Fruit fly (Drosophila melanogaster) whole organism, embryonic: ENCODE data around the gene ghi.

Experiments
- Atf3 ChIP-seq: fragments of 200-800 bp; sonication (Bioruptor generic); optimal IDR thresholded peaks from 3 replicates; lab custom pipeline; 2016; ENCODE audit warnings: missing biosample characterization, missing genetic modification characterization
- CG10209 ChIP-seq: fragments of 200-800 bp; sonication (Bioruptor generic); optimal IDR thresholded peaks from 3 replicates; lab custom pipeline; 2017; ENCODE audit warnings: missing biosample characterization, mild to moderate bottlenecking, missing genetic modification characterization, missing genetic modification reagents
- CG10366 ChIP-seq: fragments of 200-800 bp; sonication (Bioruptor generic); IDR thresholded peaks from 2 replicates; pipeline ENCODE4 v1.3.6; 2022; ENCODE audit warnings: missing biosample characterization, missing genetic modification characterization
- CG10462 ChIP-seq: fragments of 200-800 bp; sonication (Bioruptor generic); optimal IDR thresholded peaks from 2 replicates; lab custom pipeline; 2016; ENCODE audit warnings: missing biosample characterization, missing genetic modification characterization
- CG10959 ChIP-seq: fragments of 200-800 bp; sonication (Bioruptor generic); IDR thresholded peaks from 2 replicates; pipeline ENCODE4 v1.3.6; 2022; ENCODE audit warnings: missing biosample characterization, missing genetic modification characterization
- CG11560 ChIP-seq: fragments of 200-800 bp; sonication (Bioruptor generic); IDR thresholded peaks from 3 replicates; pipeline ENCODE4 v1.3.6; 2022; ENCODE audit warnings: missing biosample characterization, missing genetic modification characterization
- CG1529 ChIP-seq: fragments of 200-800 bp; sonication (Bioruptor generic); optimal IDR thresholded peaks from 3 replicates; lab custom pipeline; 2018; ENCODE audit warnings: missing biosample characterization, missing genetic modification characterization
- CG15696 ChIP-seq: fragments of 200-800 bp; sonication (Bioruptor generic); optimal IDR thresholded peaks from 2 replicates; lab custom pipeline; 2019; ENCODE audit warnings: missing biosample characterization, mild to moderate bottlenecking, missing genetic modification characterization, moderate library complexity
- CG1832 ChIP-seq: fragments of 200-800 bp; sonication (Bioruptor generic); optimal IDR thresholded peaks from 2 replicates; lab custom pipeline; 2017; ENCODE audit warnings: missing biosample characterization, mild to moderate bottlenecking, missing genetic modification characterization, inconsistent platforms
- CG18476 ChIP-seq: fragments of 200-800 bp; sonication (Bioruptor generic); optimal IDR thresholded peaks from 2 replicates; lab custom pipeline; 2016; ENCODE audit warnings: missing biosample characterization, mild to moderate bottlenecking, missing genetic modification characterization
- CG30020 ChIP-seq: fragments of 200-800 bp; optimal IDR thresholded peaks from 2 replicates; lab custom pipeline; 2019; ENCODE audit warnings: missing biosample characterization, mild to moderate bottlenecking, missing genetic modification characterization, moderate library complexity
- CG32772 ChIP-seq: fragments of 200-800 bp; sonication (Bioruptor generic); IDR thresholded peaks from 2 replicates; pipeline ENCODE4 v1.3.6; 2022; ENCODE audit warnings: missing biosample characterization, missing genetic modification characterization
- CG34224 ChIP-seq: fragments of 200-800 bp; sonication (Bioruptor generic); IDR thresholded peaks from 3 replicates; pipeline ENCODE4 v1.3.6; 2022; ENCODE audit warnings: missing biosample characterization, missing genetic modification characterization; ENCODE audit not compliant: partially characterized antibody
- CG4328 ChIP-seq: fragments of 200-800 bp; sonication (Bioruptor generic); optimal IDR thresholded peaks from 3 replicates; lab custom pipeline; 2017; ENCODE audit warnings: missing biosample characterization, missing genetic modification reagents, missing genetic modification characterization
- CG4854 ChIP-seq: fragments of 200-800 bp; sonication (Bioruptor generic); optimal IDR thresholded peaks from 2 replicates; lab custom pipeline; 2016; ENCODE audit warnings: missing biosample characterization, missing genetic modification characterization, inconsistent platforms
- CG8290 ChIP-seq, 3 experiments: fragments of 200-800 bp; sonication (Bioruptor generic); optimal IDR thresholded peaks; 2 replicates each; lab custom pipeline; 2016 to 2019; ENCODE audit warnings: missing biosample characterization in 3 of 3, missing genetic modification characterization in 3 of 3, mild to moderate bottlenecking in 2 of 3, moderate library complexity in 1 of 3
- CG8924 ChIP-seq: fragments of 200-800 bp; optimal IDR thresholded peaks from 3 replicates; lab custom pipeline; 2019; ENCODE audit warnings: missing biosample characterization, mild to moderate bottlenecking, missing genetic modification characterization, moderate library complexity
- Dfd ChIP-seq, 2 experiments: fragments of >200 bp; optimal IDR thresholded peaks; 2 replicates each; lab custom pipeline; 2017; ENCODE audit warnings: missing biosample characterization in 2 of 2, missing genetic modification characterization in 2 of 2
- Dip2 ChIP-seq: fragments of 200-800 bp; sonication (Bioruptor generic); IDR thresholded peaks from 2 replicates; pipeline ENCODE4 v1.3.6; 2022; ENCODE audit warnings: missing biosample characterization, missing genetic modification characterization
- Dip3 ChIP-seq: fragments of 200-800 bp; sonication (Bioruptor generic); optimal IDR thresholded peaks from 3 replicates; lab custom pipeline; 2016; ENCODE audit warnings: missing biosample characterization, missing genetic modification characterization
- Eip74EF ChIP-seq, 2 experiments: fragments of 200-800 bp in 1 of 2; fragments of >200 bp in 1 of 2; sonication (Bioruptor generic) in 1 of 2; optimal IDR thresholded peaks; 2 replicates each; lab custom pipeline; 2017 to 2019; ENCODE audit warnings: missing biosample characterization in 2 of 2, missing genetic modification characterization in 2 of 2, mild to moderate bottlenecking in 1 of 2, moderate library complexity in 1 of 2
- Ets97D ChIP-seq: fragments of 200-800 bp; sonication (Bioruptor generic); optimal IDR thresholded peaks from 3 replicates; lab custom pipeline; 2016; ENCODE audit warnings: missing biosample characterization, missing genetic modification characterization
- NfI ChIP-seq: fragments of 200-800 bp; sonication (Bioruptor generic); optimal IDR thresholded peaks from 3 replicates; lab custom pipeline; 2018; ENCODE audit warnings: missing biosample characterization, mild to moderate bottlenecking, missing genetic modification characterization, moderate library complexity
- Oli ChIP-seq: fragments of 200-800 bp; sonication (Bioruptor generic); optimal IDR thresholded peaks from 2 replicates; lab custom pipeline; 2018; ENCODE audit warnings: missing biosample characterization, mild to moderate bottlenecking, missing genetic modification characterization, moderate library complexity
- Side ChIP-seq: fragments of 200-800 bp; sonication (Bioruptor generic); optimal IDR thresholded peaks from 2 replicates; lab custom pipeline; 2016; ENCODE audit warnings: missing biosample characterization, missing genetic modification characterization
- Sin3A ChIP-seq: fragments of >200 bp; optimal IDR thresholded peaks from 2 replicates; lab custom pipeline; 2018
- Sox102F ChIP-seq: fragments of 200-800 bp; sonication (Bioruptor generic); optimal IDR thresholded peaks from 2 replicates; lab custom pipeline; 2018; ENCODE audit warnings: missing biosample characterization, mild to moderate bottlenecking, missing genetic modification characterization, moderate library complexity
- Ssrp ChIP-seq: fragments of 200-800 bp; sonication (Bioruptor generic); optimal IDR thresholded peaks from 2 replicates; lab custom pipeline; 2018; ENCODE audit warnings: missing biosample characterization, mild to moderate bottlenecking, missing genetic modification characterization, moderate library complexity
- al ChIP-seq: fragments of 200-800 bp; sonication (Bioruptor generic); IDR thresholded peaks from 2 replicates; pipeline ENCODE4 v1.3.6; 2022; ENCODE audit warnings: missing biosample characterization, missing genetic modification characterization
- amos ChIP-seq: fragments of 200-800 bp; sonication (Bioruptor generic); IDR thresholded peaks from 2 replicates; pipeline ENCODE4 v1.3.6; 2022; ENCODE audit warnings: missing biosample characterization, missing genetic modification characterization; ENCODE audit not compliant: partially characterized antibody
- bowl ChIP-seq: fragments of 200-800 bp; sonication (Bioruptor generic); IDR thresholded peaks from 2 replicates; pipeline ENCODE4 v1.3.6; 2022; ENCODE audit warnings: missing biosample characterization, missing genetic modification characterization
- cato ChIP-seq: fragments of 200-800 bp; sonication (Bioruptor generic); optimal IDR thresholded peaks from 2 replicates; lab custom pipeline; 2016; ENCODE audit warnings: missing biosample characterization, missing genetic modification characterization, borderline replicate concordance
- corto ChIP-seq: fragments of 200-800 bp; sonication (Bioruptor generic); optimal IDR thresholded peaks from 2 replicates; lab custom pipeline; 2016; ENCODE audit warnings: missing biosample characterization, mild to moderate bottlenecking, missing genetic modification characterization, moderate library complexity
- dan ChIP-seq: fragments of 200-800 bp; sonication (Bioruptor generic); IDR thresholded peaks from 2 replicates; pipeline ENCODE4 v1.3.6; 2022; ENCODE audit warnings: missing biosample characterization, missing genetic modification characterization
- ewg ChIP-seq: fragments of 200-800 bp; sonication (Bioruptor generic); optimal IDR thresholded peaks from 3 replicates; lab custom pipeline; 2017; ENCODE audit warnings: mild to moderate bottlenecking, missing biosample characterization, missing genetic modification reagents, missing genetic modification characterization
- exex ChIP-seq: fragments of 200-800 bp; sonication (Bioruptor generic); optimal IDR thresholded peaks from 4 replicates; lab custom pipeline; 2018; ENCODE audit warnings: missing biosample characterization, mild to moderate bottlenecking, missing genetic modification characterization, moderate library complexity
- gcm2 ChIP-seq: fragments of 200-800 bp; sonication (Bioruptor generic); optimal IDR thresholded peaks from 2 replicates; lab custom pipeline; 2016; ENCODE audit warnings: missing biosample characterization, missing genetic modification characterization
- gsb-n ChIP-seq: fragments of 200-800 bp; sonication (Bioruptor generic); optimal IDR thresholded peaks from 3 replicates; lab custom pipeline; 2018; ENCODE audit warnings: missing biosample characterization, mild to moderate bottlenecking, missing genetic modification characterization
- gt ChIP-seq: fragments of 200-800 bp; sonication (Bioruptor generic); IDR thresholded peaks from 2 replicates; pipeline ENCODE4 v1.3.6; 2022; ENCODE audit warnings: missing biosample characterization, missing genetic modification characterization
- hb ChIP-seq: fragments of 200-800 bp; sonication (Bioruptor generic); IDR thresholded peaks from 3 replicates; pipeline ENCODE4 v1.3.6; 2022; ENCODE audit warnings: missing biosample characterization, missing genetic modification characterization; ENCODE audit not compliant: partially characterized antibody
- jing ChIP-seq: fragments of 200-800 bp; sonication (Bioruptor generic); optimal IDR thresholded peaks from 2 replicates; lab custom pipeline; 2018; ENCODE audit warnings: missing biosample characterization, mild to moderate bottlenecking, missing genetic modification characterization
- ken ChIP-seq: fragments of 200-800 bp; sonication (Bioruptor generic); IDR thresholded peaks from 3 replicates; pipeline ENCODE4 v1.3.6; 2022; ENCODE audit warnings: missing biosample characterization, missing genetic modification characterization
- lov ChIP-seq, 2 experiments: fragments of 200-800 bp in 1 of 2; fragments of >200 bp in 1 of 2; sonication (Bioruptor generic) in 1 of 2; IDR thresholded peaks in 1 of 2; optimal IDR thresholded peaks in 1 of 2; 2 replicates in 1 of 2; 3 replicates in 1 of 2; pipeline versions ENCODE4 v1.3.6 to Lab custom; 2017 to 2022; ENCODE audit warnings: missing biosample characterization in 1 of 2, missing genetic modification characterization in 1 of 2
- pan ChIP-seq, 4 experiments: fragments of >200 bp in 3 of 4; fragments of 200-800 bp in 1 of 4; sonication (Bioruptor generic) in 1 of 4; optimal IDR thresholded peaks in 3 of 4; IDR thresholded peaks in 1 of 4; 2 replicates each; pipeline versions ENCODE4 v1.3.6 to Lab custom; 2017 to 2022; ENCODE audit warnings: missing biosample characterization in 2 of 4, missing genetic modification characterization in 2 of 4, mixed read lengths in 1 of 4
- pros ChIP-seq: fragments of 200-800 bp; sonication (Bioruptor generic); optimal IDR thresholded peaks from 3 replicates; lab custom pipeline; 2019; ENCODE audit warnings: missing biosample characterization, mild to moderate bottlenecking, missing genetic modification characterization, moderate library complexity
- so ChIP-seq: fragments of 200-800 bp; sonication (Bioruptor generic); IDR thresholded peaks from 3 replicates; pipeline ENCODE4 v1.3.6; 2022; ENCODE audit warnings: missing biosample characterization, missing genetic modification characterization
- tgo ChIP-seq: fragments of 200-800 bp; sonication (Bioruptor generic); IDR thresholded peaks from 3 replicates; pipeline ENCODE4 v1.3.6; 2022; ENCODE audit warnings: missing biosample characterization, missing genetic modification characterization
- trem ChIP-seq: fragments of 200-800 bp; optimal IDR thresholded peaks from 3 replicates; lab custom pipeline; 2019; ENCODE audit warnings: missing biosample characterization, mild to moderate bottlenecking, missing genetic modification characterization, moderate library complexity

The ghi gene

DNA sequence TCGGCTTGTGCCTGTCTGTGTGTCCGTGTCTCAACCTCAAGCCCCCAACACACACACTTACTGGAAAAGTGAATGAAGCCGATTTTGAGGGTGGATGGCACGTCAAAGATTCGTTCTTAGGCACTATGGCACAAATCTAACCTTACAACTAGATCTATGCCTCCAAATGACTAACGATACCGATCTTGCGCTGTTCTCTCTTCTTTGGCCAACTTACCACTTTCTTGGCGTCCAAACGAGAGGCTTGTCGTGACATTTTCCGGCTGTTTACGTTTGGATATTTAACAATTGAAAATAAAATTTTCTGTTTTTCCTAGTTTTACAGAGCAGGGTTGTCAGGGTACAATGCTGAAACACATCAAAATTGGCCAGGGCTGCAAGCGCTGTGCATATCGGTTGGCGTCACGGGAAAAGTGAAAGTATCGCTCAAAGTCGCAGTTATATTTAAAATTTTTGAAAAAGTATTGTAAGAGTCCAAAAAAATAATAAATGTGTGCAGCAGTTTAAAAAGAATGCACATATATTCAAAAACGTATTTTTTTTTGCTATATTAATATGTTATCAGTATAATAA lies 9.7 kb upstream of the ghi start, which contains the start of the genes Bet3 and Nf-YA (continued):
- TF ChIP-seq CG10366 (GFP tag; lab: Robert Waterston, UW) (peak; percentile 45), CG10462 (no peak), Sin3A (lab: Kevin White, UChicago) (peak; percentile 38), tgo (no peak), ken (GFP tag; lab: Robert Waterston, UW) (peak; percentile 70), CG32772 (GFP tag; lab: Robert Waterston, UW) (peak; percentile 61), CG10209 (GFP tag; lab: Kevin White, UChicago) (peak; percentile 36), cato (no peak), Eip74EF (GFP tag; optimal IDR thresholded peaks at IDR 0.05; lab: Kevin White, UChicago) (no peak), pan (optimal IDR thresholded peaks at IDR 0.05; lab: Kevin White, UChicago) (no peak), pan (GFP tag; optimal IDR thresholded peaks at IDR 0.05 in 1 of 2, IDR thresholded peaks at IDR 0.05 in 1 of 2) (no peak), bowl (GFP tag; lab: Robert Waterston, UW) (no peak), Sox102F (GFP tag; lab: Kevin White, UChicago) (peak; percentile 4), CG4854 (GFP tag; lab: Kevin White, UChicago) (peak; percentile 8), amos (peak; percentile 91), gsb-n (peak; percentile 26), CG8290 (GFP tag; optimal IDR thresholded peaks at IDR 0.05; lab: Kevin White, UChicago) (peak; percentile 80), CG8290 (tag; optimal IDR thresholded peaks at IDR 0.05; lab: Kevin White, UChicago) (peak in 1 of 2 experiments; percentile 73), gcm2 (GFP tag; lab: Kevin White, UChicago) (no peak), CG34224 (GFP tag; lab: Robert Waterston, UW) (peak; percentile 83), CG30020 (tag; lab: Kevin White, UChicago) (peak; percentile 68), Side (peak; percentile 8), Dip3 (GFP tag; lab: Kevin White, UChicago) (peak; percentile 60), CG18476 (no peak), CG1529 (GFP tag; lab: Kevin White, UChicago) (no peak), CG10959 (GFP tag; lab: Robert Waterston, UW) (no peak), pros (GFP tag; lab: Kevin White, UChicago) (no peak), CG8924 (tag; lab: Kevin White, UChicago) (peak; percentile 5), hb (GFP tag; lab: Robert Waterston, UW) (peak; percentile 84), exex (tag; lab: Kevin White, UChicago) (no peak), Dip2 (GFP tag; lab: Robert Waterston, UW) (no peak), trem (tag; lab: Kevin White, UChicago) (peak; percentile 62), gt (GFP tag; lab: Robert Waterston, UW) (no peak), lov (optimal IDR thresholded peaks at IDR 0.05; lab: Kevin White, UChicago) (no peak), lov (GFP tag; IDR thresholded peaks at IDR 0.05; lab: Robert Waterston, UW) (0 out of 3 replicates have a peak, but pooled peaks have one; percentile 24), ewg (GFP tag; lab: Kevin White, UChicago) (peak; percentile 16), CG11560 (tag; lab: Robert Waterston, UW) (no peak), al (GFP tag; lab: Robert Waterston, UW) (peak; percentile 59; the same call in 1 of the 2 replicates), Dfd (GFP tag; optimal IDR thresholded peaks at IDR 0.05; lab: Kevin White, UChicago) (no peak), Oli (tag; lab: Kevin White, UChicago) (no peak), corto (GFP tag; lab: Kevin White, UChicago) (no peak), CG15696 (tag; lab: Kevin White, UChicago) (peak; percentile 55), jing (no peak), NfI (peak; percentile 54), Ets97D (peak; percentile 55), Atf3 (GFP tag; lab: Kevin White, UChicago) (peak; percentile 24), CG4328 (no peak), so (GFP tag; lab: Robert Waterston, UW) (no peak), CG1832 (no peak), Ssrp (tag; lab: Kevin White, UChicago) (peak; percentile 44), dan (GFP tag; lab: Robert Waterston, UW) (no peak)
